Comparison of ENCODE assay signal across 7 fruit fly cellular contexts in the genomic region with DNA sequence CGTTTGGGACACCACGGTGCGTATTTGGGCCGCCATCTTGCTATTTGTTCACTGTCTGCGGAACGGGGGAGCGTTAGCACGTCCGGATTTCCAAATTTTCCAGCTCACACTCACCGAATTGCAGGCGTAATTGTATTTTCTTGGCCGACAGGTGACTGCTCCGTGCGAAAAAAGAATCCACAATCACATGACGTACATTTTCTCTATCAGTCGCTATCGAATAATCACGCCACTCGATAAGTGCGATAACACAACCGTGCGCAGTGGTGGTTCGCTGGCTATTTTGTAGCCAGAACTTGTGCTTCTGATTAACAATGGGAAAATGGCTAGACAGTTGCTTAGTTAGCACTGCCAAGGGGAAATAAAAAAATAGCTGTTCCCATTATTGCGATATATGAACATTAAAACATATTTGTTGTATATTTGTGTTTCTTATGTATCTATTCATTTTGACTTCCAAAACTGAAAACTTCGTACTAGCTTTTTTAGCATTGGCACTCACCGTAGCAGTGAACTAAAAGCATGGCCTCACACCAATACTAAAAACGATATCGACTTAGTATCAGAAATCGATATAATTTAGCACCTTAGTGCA.
TF ChIP-seq lines count a peak whose summit lies in the region.

A gene (minus strand): TSS at position 225 of the 595 bp plus-strand sequence.

- TF ChIP-seq CTCF in S2 (optimal IDR thresholded peaks at IDR 0.05; lab: Kevin White, UChicago) = peak; percentile 7 to 15
- peak; percentile 37 for TF ChIP-seq CTCF in whole organism, embryonic (GFP tag; optimal IDR thresholded peaks at IDR 0.05; lab: Kevin White, UChicago)

TF ChIP-seq in Kc167, 6 proteins besides CTCF, POLR2A, EP300 and RAD21:
- TF ChIP-seq psq (optimal IDR thresholded peaks at IDR 0.05; lab: Kevin White, UChicago) = peak; percentile 92
- no peak for TF ChIP-seq h (optimal IDR thresholded peaks at IDR 0.05; lab: Kevin White, UChicago)

TF ChIP-seq in whole organism, 6 proteins besides CTCF, POLR2A, EP300 and RAD21:
- peak; percentile 53 for TF ChIP-seq psq (optimal IDR thresholded peaks at IDR 0.05; lab: Kevin White, UChicago)
- TF ChIP-seq pan (optimal IDR thresholded peaks at IDR 0.05; lab: Kevin White, UChicago) = no peak

TF ChIP-seq in whole organism, adult, 20 proteins besides CTCF, POLR2A, EP300 and RAD21:
- peak; percentile 37 for TF ChIP-seq bab1 (GFP tag; optimal IDR thresholded peaks at IDR 0.05; lab: Kevin White, UChicago)
- TF ChIP-seq Clk (GFP tag; optimal IDR thresholded peaks at IDR 0.05; lab: Kevin White, UChicago) = no peak
- no peak for TF ChIP-seq CG12768 (GFP tag; optimal IDR thresholded peaks at IDR 0.05; lab: Kevin White, UChicago)
- TF ChIP-seq Mnt (GFP tag; optimal IDR thresholded peaks at IDR 0.05; lab: Kevin White, UChicago) = peak; percentile 56
- TF ChIP-seq Hr96 (GFP tag; optimal IDR thresholded peaks at IDR 0.05; lab: Kevin White, UChicago) = peak; percentile 50
- peak; percentile 20 for TF ChIP-seq pad (GFP tag; optimal IDR thresholded peaks at IDR 0.05; lab: Kevin White, UChicago)
- peak; percentile 19 for TF ChIP-seq tj (GFP tag; optimal IDR thresholded peaks at IDR 0.05; lab: Kevin White, UChicago)
- TF ChIP-seq CG14711 (tag; optimal IDR thresholded peaks at IDR 0.05; lab: Kevin White, UChicago) = peak; percentile 9
- TF ChIP-seq CG1620 (GFP tag; optimal IDR thresholded peaks at IDR 0.05; lab: Kevin White, UChicago) = peak; percentile 53
- TF ChIP-seq cic (GFP tag; optimal IDR thresholded peaks at IDR 0.05; lab: Kevin White, UChicago) = peak; percentile 42

TF ChIP-seq in whole organism, embryonic, 481 proteins besides CTCF, POLR2A, EP300 and RAD21 (continues in another document):
- TF ChIP-seq danr (GFP tag; IDR thresholded peaks at IDR 0.05; lab: Robert Waterston, UW) (no peak), insv (GFP tag; optimal IDR thresholded peaks at IDR 0.05; lab: Kevin White, UChicago) (peak in 1 of 2 experiments; percentile 5), CG6791 (GFP tag; IDR thresholded peaks at IDR 0.05; lab: Robert Waterston, UW; ENCODE audit: partially characterized antibody) (peak; percentile 48; the same call in 2 of the 3 replicates), CG9609 (GFP tag; optimal IDR thresholded peaks at IDR 0.05; lab: Kevin White, UChicago) (no peak), maf-S (GFP tag; optimal IDR thresholded peaks at IDR 0.05; lab: Kevin White, UChicago) (peak; percentile 15), Camta (GFP tag; optimal IDR thresholded peaks at IDR 0.05; lab: Kevin White, UChicago) (no peak), kay (GFP tag; optimal IDR thresholded peaks at IDR 0.05; lab: Kevin White, UChicago) (peak; percentile 15), CG6813 (GFP tag; optimal IDR thresholded peaks at IDR 0.05; lab: Kevin White, UChicago) (no peak), CG9817 (tag; optimal IDR thresholded peaks at IDR 0.05; lab: Kevin White, UChicago) (peak; percentile 16), CG12236 (GFP tag; optimal IDR thresholded peaks at IDR 0.05; lab: Kevin White, UChicago) (no peak), so (GFP tag; IDR thresholded peaks at IDR 0.05; lab: Robert Waterston, UW) (no peak), Bteb2 (GFP tag; optimal IDR thresholded peaks at IDR 0.05; lab: Kevin White, UChicago) (no peak), prd (optimal IDR thresholded peaks at IDR 0.05; lab: Kevin White, UChicago) (no peak), prd (GFP tag; IDR thresholded peaks at IDR 0.05; lab: Robert Waterston, UW) (no peak), CG3838 (GFP tag; optimal IDR thresholded peaks at IDR 0.05; lab: Kevin White, UChicago) (no peak), pzg (GFP tag; optimal IDR thresholded peaks at IDR 0.05; lab: Kevin White, UChicago) (peak; percentile 84), CG16813 (GFP tag; IDR thresholded peaks at IDR 0.05; lab: Robert Waterston, UW; ENCODE audit: partially characterized antibody) (peak; percentile 63; the same call in 2 of the 3 replicates), Dip3 (GFP tag; optimal IDR thresholded peaks at IDR 0.05; lab: Kevin White, UChicago) (no peak), klu (GFP tag; IDR thresholded peaks at IDR 0.05; lab: Robert Waterston, UW) (no peak), ato (GFP tag; IDR thresholded peaks at IDR 0.05; lab: Robert Waterston, UW; ENCODE audit: partially characterized antibody) (no peak), CG12942 (GFP tag; optimal IDR thresholded peaks at IDR 0.05; lab: Kevin White, UChicago) (no peak), gsb (GFP tag; IDR thresholded peaks at IDR 0.05; lab: Robert Waterston, UW) (no peak), slbo (GFP tag; IDR thresholded peaks at IDR 0.05; lab: Robert Waterston, UW) (no peak)

TF ChIP-seq in whole organism, prepupa, 60 proteins besides CTCF, POLR2A, EP300 and RAD21 (continues in another document):
- peak; percentile 19 for TF ChIP-seq topi (GFP tag; optimal IDR thresholded peaks at IDR 0.05; lab: Kevin White, UChicago)
- no peak for TF ChIP-seq Hr4 (GFP tag; optimal IDR thresholded peaks at IDR 0.05; lab: Kevin White, UChicago)
- no peak for TF ChIP-seq Gug (GFP tag; IDR thresholded peaks at IDR 0.05; lab: Robert Waterston, UW)
- TF ChIP-seq pdm3 (GFP tag; optimal IDR thresholded peaks at IDR 0.05; lab: Kevin White, UChicago) = no peak
- TF ChIP-seq Met (GFP tag; optimal IDR thresholded peaks at IDR 0.05; lab: Kevin White, UChicago) = no peak
- TF ChIP-seq CG10631 (GFP tag; optimal IDR thresholded peaks at IDR 0.05; lab: Kevin White, UChicago) = no peak
- TF ChIP-seq CG11762 (GFP tag; optimal IDR thresholded peaks at IDR 0.05; lab: Kevin White, UChicago; ENCODE audit: insufficient read depth) = no peak
- TF ChIP-seq Hr38 (GFP tag; optimal IDR thresholded peaks at IDR 0.05; lab: Kevin White, UChicago) = no peak
- no peak for TF ChIP-seq CG11902 (GFP tag; optimal IDR thresholded peaks at IDR 0.05; lab: Kevin White, UChicago)
- TF ChIP-seq CG11294 (GFP tag; IDR thresholded peaks at IDR 0.05; lab: Robert Waterston, UW) = no peak
- TF ChIP-seq CG32006 (GFP tag; optimal IDR thresholded peaks at IDR 0.05; lab: Kevin White, UChicago) = no peak
- peak; percentile 68 for TF ChIP-seq svp (GFP tag; lab: Kevin White, UChicago)
- no peak for TF ChIP-seq CG6854 (GFP tag; optimal IDR thresholded peaks at IDR 0.05; lab: Kevin White, UChicago)
- no peak for TF ChIP-seq CG4318 (GFP tag; optimal IDR thresholded peaks at IDR 0.05; lab: Kevin White, UChicago)
- no peak for TF ChIP-seq vri (GFP tag; optimal IDR thresholded peaks at IDR 0.05; lab: Kevin White, UChicago)
- TF ChIP-seq Eip78C (GFP tag; lab: Kevin White, UChicago) = peak; percentile 39
- no peak for TF ChIP-seq fkh (GFP tag; optimal IDR thresholded peaks at IDR 0.05; lab: Kevin White, UChicago)
- peak; percentile 12 for TF ChIP-seq Eip75B (GFP tag; optimal IDR thresholded peaks at IDR 0.05; lab: Kevin White, UChicago)
- TF ChIP-seq CG6276 (GFP tag; optimal IDR thresholded peaks at IDR 0.05; lab: Kevin White, UChicago) = no peak
- TF ChIP-seq CG6163 (GFP tag; IDR thresholded peaks at IDR 0.05; lab: Robert Waterston, UW) = no peak
- no peak for TF ChIP-seq eg (GFP tag; IDR thresholded peaks at IDR 0.05; lab: Robert Waterston, UW)
- TF ChIP-seq CG34406 (GFP tag; optimal IDR thresholded peaks at IDR 0.05; lab: Kevin White, UChicago) = no peak
- 0 out of 2 replicates have a peak, but pooled peaks have one; percentile 40 for TF ChIP-seq CG15336 (GFP tag; IDR thresholded peaks at IDR 0.05; lab: Robert Waterston, UW)
- TF ChIP-seq Sox14 (GFP tag; optimal IDR thresholded peaks at IDR 0.05; lab: Kevin White, UChicago) = peak; percentile 59
- TF ChIP-seq Hr39 (GFP tag; optimal IDR thresholded peaks at IDR 0.05; lab: Kevin White, UChicago) = no peak
- TF ChIP-seq CG8119 (GFP tag; IDR thresholded peaks at IDR 0.05; lab: Robert Waterston, UW) = no peak

TF ChIP-seq in whole organism, wandering third instar larva, 38 proteins besides CTCF, POLR2A, EP300 and RAD21:
- peak; percentile 99 for TF ChIP-seq Myc (optimal IDR thresholded peaks at IDR 0.05; lab: Kevin White, UChicago)
- TF ChIP-seq h (GFP tag; optimal IDR thresholded peaks at IDR 0.05; lab: Kevin White, UChicago) = peak; percentile 39
- peak; percentile 32 for TF ChIP-seq Sp1 (GFP tag; optimal IDR thresholded peaks at IDR 0.05; lab: Kevin White, UChicago)
- TF ChIP-seq CG32264 (GFP tag; optimal IDR thresholded peaks at IDR 0.05; lab: Kevin White, UChicago) = no peak
- no peak for TF ChIP-seq OdsH (GFP tag; optimal IDR thresholded peaks at IDR 0.05; lab: Kevin White, UChicago)
- no peak for TF ChIP-seq sage (GFP tag; optimal IDR thresholded peaks at IDR 0.05; lab: Kevin White, UChicago)
- no peak for TF ChIP-seq ey (GFP tag; optimal IDR thresholded peaks at IDR 0.05; lab: Kevin White, UChicago)
- peak in 1 of 2 experiments; percentile 20 for TF ChIP-seq foxo (GFP tag; optimal IDR thresholded peaks at IDR 0.05; lab: Kevin White, UChicago)
- peak; percentile 89 for TF ChIP-seq woc (GFP tag; optimal IDR thresholded peaks at IDR 0.05; lab: Kevin White, UChicago)
- TF ChIP-seq rgr (GFP tag; optimal IDR thresholded peaks at IDR 0.05; lab: Kevin White, UChicago) = peak; percentile 0
- TF ChIP-seq HLH106 (tag; optimal IDR thresholded peaks at IDR 0.05; lab: Kevin White, UChicago) = peak; percentile 40
